Worm (Caenorhabditis elegans) whole organism, young adult: ENCODE measurements around the gene decr-1.1.

ENCODE experiments used
- F23B12.7 ChIP-seq: sonication (generic microtip); optimal IDR thresholded peaks from 2 replicates; lab custom pipeline; 2017; ENCODE audit warnings: missing genetic modification characterization, mild to moderate bottlenecking, missing compliant biosample characterization, antibody characterized with exemption, moderate library complexity; ENCODE audit not compliant: insufficient read depth
- Y53G8AR.9 ChIP-seq: fragments of 200-800 bp; sonication (Bioruptor generic); conservative IDR thresholded peaks from 2 replicates; pipeline ENCODE4 v1.3.6; 2022; ENCODE audit warnings: missing genetic modification reagents, missing genetic modification characterization, missing compliant biosample characterization
- ceh-27 ChIP-seq: fragments of 200-800 bp; sonication (Bioruptor generic); optimal IDR thresholded peaks from 2 replicates; lab custom pipeline; 2018; ENCODE audit warnings: mild to moderate bottlenecking, missing genetic modification characterization, moderate library complexity, missing compliant biosample characterization
- dpl-1 ChIP-seq: fragments of 150-350 bp; optimal IDR thresholded peaks from 2 replicates; lab custom pipeline; 2014; ENCODE audit warnings: missing biosample characterization, missing genetic modification reagents, missing genetic modification characterization
- ekl-4 ChIP-seq: fragments of 200-800 bp; sonication (Bioruptor generic); IDR thresholded peaks from 2 replicates; pipeline ENCODE4 v1.3.6; 2022; ENCODE audit warnings: missing genetic modification reagents, missing genetic modification characterization, missing compliant biosample characterization
- pha-4 ChIP-seq: fragments of 150-350 bp; sonication (generic microtip); optimal IDR thresholded peaks from 2 replicates; lab custom pipeline; 2014; ENCODE audit warnings: missing biosample characterization, missing genetic modification reagents, missing genetic modification characterization

- TF ChIP-seq dpl-1 (GFP tag; lab: Kevin White, UChicago), result no peak
- no peak for TF ChIP-seq ekl-4 (GFP tag; lab: Robert Waterston, UW)
- TF ChIP-seq pha-4 (tag; lab: Kevin White, UChicago), result no peak
- TF ChIP-seq Y53G8AR.9, result no peak
- TF ChIP-seq ceh-27, result no peak
- TF ChIP-seq F23B12.7, result no peak
Measured at ce11 chrV:13780902-13781301, 1.3 kb upstream of the decr-1.1 start.
